Fruit fly (Drosophila melanogaster): ENCODE results near the gene Bin1.

The Bin1 gene

dm6 chr3R:16235941-16236712 lies 46.8 kb upstream of the Bin1 start (continued):
- TF ChIP-seq D (optimal IDR thresholded peaks at IDR 0.05) (no peak), D (GFP tag; optimal IDR thresholded peaks at IDR 0.05) (peak; percentile 96), pnt (GFP tag; optimal IDR thresholded peaks at IDR 0.05) (peak; percentile 8), yki (optimal IDR thresholded peaks at IDR 0.05) (no peak), Ets97D (GFP tag; optimal IDR thresholded peaks at IDR 0.05) (no peak), sob (GFP tag; IDR thresholded peaks at IDR 0.05) (no peak), gcm (GFP tag; optimal IDR thresholded peaks at IDR 0.05) (peak; percentile 87), Optix (GFP tag; IDR thresholded peaks at IDR 0.05) (no peak), maf-S (GFP tag; optimal IDR thresholded peaks at IDR 0.05) (no peak), pho (GFP tag; optimal IDR thresholded peaks at IDR 0.05) (no peak), Usf (GFP tag; optimal IDR thresholded peaks at IDR 0.05) (peak; percentile 97), CG16815 (GFP tag; optimal IDR thresholded peaks at IDR 0.05) (peak; percentile 93), Poxn (GFP tag; IDR thresholded peaks at IDR 0.05) (no peak), CG6683 (GFP tag; optimal IDR thresholded peaks at IDR 0.05) (peak; percentile 86), cas (GFP tag; IDR thresholded peaks at IDR 0.05) (no peak), CG2199 (GFP tag; IDR thresholded peaks at IDR 0.05) (no peak), jigr1 (GFP tag; IDR thresholded peaks at IDR 0.05) (no peak), corto (GFP tag; optimal IDR thresholded peaks at IDR 0.05) (no peak), CrebB (tag; optimal IDR thresholded peaks at IDR 0.05) (no peak), bab2 (GFP tag; optimal IDR thresholded peaks at IDR 0.05) (peak; percentile 47), Dp (GFP tag; optimal IDR thresholded peaks at IDR 0.05) (no peak), CG10274 (GFP tag; optimal IDR thresholded peaks at IDR 0.05) (peak; percentile 88), schlank (tag; optimal IDR thresholded peaks at IDR 0.05) (peak; percentile 10), vnd (GFP tag; IDR thresholded peaks at IDR 0.05; ENCODE audit: partially characterized antibody) (no peak), Atf6 (GFP tag; IDR thresholded peaks at IDR 0.05) (no peak), hkb (optimal IDR thresholded peaks at IDR 0.05) (no peak), hkb (GFP tag; IDR thresholded peaks at IDR 0.05) (no peak), CG4328 (GFP tag; optimal IDR thresholded peaks at IDR 0.05) (peak; percentile 94), CG10654 (GFP tag; optimal IDR thresholded peaks at IDR 0.05) (peak; percentile 79), bcd (GFP tag; optimal IDR thresholded peaks at IDR 0.05) (peak; percentile 95), CG12071 (GFP tag; optimal IDR thresholded peaks at IDR 0.05) (peak; percentile 18), Dad (GFP tag; optimal IDR thresholded peaks at IDR 0.05) (no peak), Hr39 (optimal IDR thresholded peaks at IDR 0.05) (no peak), CG16863 (GFP tag; optimal IDR thresholded peaks at IDR 0.05) (peak; percentile 62), CG31441 (GFP tag; IDR thresholded peaks at IDR 0.05) (no peak), Hmx (GFP tag; optimal IDR thresholded peaks at IDR 0.05) (no peak), pb (GFP tag; optimal IDR thresholded peaks at IDR 0.05) (no peak), Sry-β (GFP tag; optimal IDR thresholded peaks at IDR 0.05) (peak; percentile 21), CG1647 (GFP tag; optimal IDR thresholded peaks at IDR 0.05) (no peak), lilli (GFP tag; optimal IDR thresholded peaks at IDR 0.05) (peak; percentile 24), CG3065 (GFP tag; optimal IDR thresholded peaks at IDR 0.05) (peak; percentile 65), dysf (GFP tag; IDR thresholded peaks at IDR 0.05) (no peak), C15 (GFP tag; IDR thresholded peaks at IDR 0.05) (no peak), ERR (GFP tag; optimal IDR thresholded peaks at IDR 0.05) (peak; percentile 62), CG7357 (GFP tag; IDR thresholded peaks at IDR 0.05) (peak; percentile 72; the same call in 2 of the 3 replicates), bbx (GFP tag; IDR thresholded peaks at IDR 0.05; ENCODE audit: partially characterized antibody) (no peak), shn (GFP tag; optimal IDR thresholded peaks at IDR 0.05) (peak; percentile 53), CG11247 (GFP tag; IDR thresholded peaks at IDR 0.05) (no peak), ssp (GFP tag; IDR thresholded peaks at IDR 0.05) (no peak), Mad (GFP tag; optimal IDR thresholded peaks at IDR 0.05) (no peak), CG13894 (tag; optimal IDR thresholded peaks at IDR 0.05) (no peak), CG3838 (GFP tag; optimal IDR thresholded peaks at IDR 0.05) (no peak), ara (GFP tag; IDR thresholded peaks at IDR 0.05) (no peak)
